Fruit fly (Drosophila melanogaster) whole organism: ENCODE measurements around the gene Obp19a.

Experiments used
- CG8478 ChIP-seq: fragments of >200 bp; optimal IDR thresholded peaks from 2 replicates; lab custom pipeline; 2018; ENCODE audit warnings: inconsistent platforms
- Dll ChIP-seq: fragments of >200 bp; optimal IDR thresholded peaks from 2 replicates; lab custom pipeline; 2017
- EcR ChIP-seq, 2 experiments: fragments of >200 bp; optimal IDR thresholded peaks; 2 replicates each; lab custom pipeline; 2017; ENCODE audit warnings: missing biosample characterization in 2 of 2, missing genetic modification characterization in 2 of 2, missing genetic modification reagents in 2 of 2
- pan ChIP-seq: fragments of >200 bp; optimal IDR thresholded peaks from 2 replicates; lab custom pipeline; 2017
- psq ChIP-seq: fragments of >200 bp; optimal IDR thresholded peaks from 2 replicates; lab custom pipeline; 2017
- usp ChIP-seq: fragments of >200 bp; optimal IDR thresholded peaks from 2 replicates; lab custom pipeline; 2017; ENCODE audit warnings: missing biosample characterization, missing genetic modification characterization, mixed read lengths

DNA sequence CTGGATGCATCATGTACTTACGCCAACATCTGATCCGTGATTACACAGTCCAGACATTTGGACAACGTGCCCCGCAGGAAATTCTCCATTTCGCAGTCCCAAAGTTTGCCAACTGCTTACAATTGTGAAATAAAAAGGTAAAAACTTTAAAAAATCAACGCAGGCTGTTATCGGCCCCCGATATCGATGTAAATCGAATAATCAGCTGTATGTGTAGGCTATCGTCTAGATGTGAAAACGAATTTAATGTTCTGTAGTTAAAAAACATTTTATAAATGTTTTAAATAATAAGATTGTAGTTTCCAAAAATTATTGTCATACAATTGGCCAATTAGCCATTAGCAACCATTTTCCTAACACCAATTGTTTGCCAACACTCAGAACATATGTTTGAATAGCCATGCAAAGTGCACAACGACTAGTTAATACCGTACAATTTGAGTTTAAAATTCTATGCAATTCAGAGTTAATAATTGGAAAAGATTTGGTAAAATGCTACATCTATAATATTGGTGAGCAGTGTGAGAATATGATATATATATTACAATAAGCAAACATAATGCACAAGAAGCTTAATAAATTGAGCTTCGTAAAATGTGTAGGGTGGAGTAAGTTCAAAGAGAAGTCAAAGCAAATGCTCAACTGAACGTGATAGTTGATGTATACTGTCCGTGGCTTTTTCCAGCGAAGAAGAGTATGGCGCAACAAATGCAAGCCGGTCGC, 14.1 kb downstream of the Obp19a start, which contains the start of the genes CG11710 and mal:
- TF ChIP-seq Dll (lab: Kevin White, UChicago) = no peak
- TF ChIP-seq CG8478 (lab: Kevin White, UChicago) = no peak
- TF ChIP-seq psq (lab: Kevin White, UChicago) = no peak
- no peak for TF ChIP-seq EcR (GFP tag; optimal IDR thresholded peaks at IDR 0.05; lab: Kevin White, UChicago)
- TF ChIP-seq usp = no peak
- no peak for TF ChIP-seq pan
